Worm (Caenorhabditis elegans): Measurements from ENCODE around the gene Y51B9A.14.

- no peak for TF ChIP-seq elt-1 (tag; optimal IDR thresholded peaks at IDR 0.05; ENCODE audit: borderline replicate concordance, insufficient read depth)
- no peak for TF ChIP-seq nhr-237 (tag; optimal IDR thresholded peaks at IDR 0.05)
- no peak for TF ChIP-seq unc-120 (tag; optimal IDR thresholded peaks at IDR 0.05; ENCODE audit: poor library complexity, severe bottlenecking)
These were observed 18.4 kb upstream of the Y51B9A.14 start, which contains the start of the genes gss-1 and chch-3 for ce11 chrII:9416381-9417276.

Measured in whole organism, mixed stage, embryonic.